Worm (Caenorhabditis elegans): Measurements from ENCODE around the gene C02F5.5.

- TF ChIP-seq nhr-237 (tag; optimal IDR thresholded peaks at IDR 0.05) (no peak), nhr-11 (tag; optimal IDR thresholded peaks at IDR 0.05) (no peak), aly-2 (tag; optimal IDR thresholded peaks at IDR 0.05) (no peak), sem-4 (tag; optimal IDR thresholded peaks at IDR 0.05) (no peak), crh-2 (tag; optimal IDR thresholded peaks at IDR 0.05) (no peak), lin-39 (tag; optimal IDR thresholded peaks at IDR 0.05) (no peak), nhr-129 (tag; optimal IDR thresholded peaks at IDR 0.05) (no peak), egl-27 (tag; optimal IDR thresholded peaks at IDR 0.05) (no peak), mdl-1 (tag; optimal IDR thresholded peaks at IDR 0.05) (no peak)
These were observed 45.5 kb upstream of the C02F5.5 start, which contains the start of gene C50C3.19 for ce11 chrIII:8190505-8190904.
